Worm (Caenorhabditis elegans): ENCODE data around the gene D1086.12.

D1086.12 gene

DNA sequence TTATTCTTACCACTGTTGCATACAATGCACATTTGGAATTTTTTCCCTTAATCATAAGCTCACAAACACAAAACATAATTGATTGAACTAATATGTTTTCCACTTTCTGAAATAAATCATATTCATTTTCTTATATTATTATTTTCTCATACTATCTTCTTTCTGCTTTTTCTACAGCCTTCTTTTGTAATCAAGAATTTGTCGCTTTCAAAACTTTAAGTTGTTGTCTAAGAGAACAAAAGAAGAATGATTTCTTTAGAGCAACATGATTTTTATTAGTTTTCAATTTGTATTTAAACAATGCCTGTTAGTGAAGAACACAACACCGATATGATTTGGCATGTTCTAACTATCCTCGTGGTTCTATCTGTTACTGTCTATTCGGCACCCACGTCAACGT, 17.0 kb upstream of the D1086.12 start, which contains the start of gene D1086.7:
Gene D1086.7 (plus strand): TSS at position 301 of the 400 bp plus-strand sequence.
- TF ChIP-seq ceh-28 (tag; optimal IDR thresholded peaks at IDR 0.05) = no peak
- TF ChIP-seq ztf-4 (tag; optimal IDR thresholded peaks at IDR 0.05) = no peak
- TF ChIP-seq elt-1 (tag; optimal IDR thresholded peaks at IDR 0.05) = no peak
- no peak for TF ChIP-seq fkh-10 (GFP tag; optimal IDR thresholded peaks at IDR 0.05)
- TF ChIP-seq ceh-82 (tag; optimal IDR thresholded peaks at IDR 0.05) = no peak
- no peak for TF ChIP-seq snpc-4 (tag; optimal IDR thresholded peaks at IDR 0.05)
- TF ChIP-seq tbx-2 (tag; optimal IDR thresholded peaks at IDR 0.05) = no peak
- TF ChIP-seq nhr-76 (tag; optimal IDR thresholded peaks at IDR 0.05) = no peak
- TF ChIP-seq nhr-11 (tag; optimal IDR thresholded peaks at IDR 0.05) = no peak

- no peak for TF ChIP-seq fkh-2 (tag; optimal IDR thresholded peaks at IDR 0.05)
Observed at ce11 chrV:14085589-14085988, 15.4 kb upstream of the D1086.12 start, which contains the start of gene D1086.18. Gene D1086.18 (plus strand): TSS chrV:14085889.

- TF ChIP-seq pha-4 (tag; optimal IDR thresholded peaks at IDR 0.05) (no peak), mdl-1 (tag; optimal IDR thresholded peaks at IDR 0.05) (no peak), jun-1 (tag; optimal IDR thresholded peaks at IDR 0.05) (no peak), nhr-237 (tag; optimal IDR thresholded peaks at IDR 0.05) (no peak), lin-39 (tag; optimal IDR thresholded peaks at IDR 0.05) (no peak), nhr-23 (tag; optimal IDR thresholded peaks at IDR 0.05) (no peak), eor-1 (tag; optimal IDR thresholded peaks at IDR 0.05) (no peak), mml-1 (tag; optimal IDR thresholded peaks at IDR 0.05) (no peak)
Observed at ce11 chrV:14088051-14088450, 12.9 kb upstream of the D1086.12 start, which contains the start of gene D1086.19. Gene D1086.19 (plus strand): TSS chrV:14088351.

- no peak for TF ChIP-seq ceh-9 (tag; optimal IDR thresholded peaks at IDR 0.05)
Observed at ce11 chrV:14090309-14090967, 10.5 kb upstream of the D1086.12 start, which contains the start of the genes D1086.5 and him-5. Gene D1086.5 (minus strand): TSS chrV:14090359. Gene him-5 (plus strand): TSS chrV:14090426.

DNA sequence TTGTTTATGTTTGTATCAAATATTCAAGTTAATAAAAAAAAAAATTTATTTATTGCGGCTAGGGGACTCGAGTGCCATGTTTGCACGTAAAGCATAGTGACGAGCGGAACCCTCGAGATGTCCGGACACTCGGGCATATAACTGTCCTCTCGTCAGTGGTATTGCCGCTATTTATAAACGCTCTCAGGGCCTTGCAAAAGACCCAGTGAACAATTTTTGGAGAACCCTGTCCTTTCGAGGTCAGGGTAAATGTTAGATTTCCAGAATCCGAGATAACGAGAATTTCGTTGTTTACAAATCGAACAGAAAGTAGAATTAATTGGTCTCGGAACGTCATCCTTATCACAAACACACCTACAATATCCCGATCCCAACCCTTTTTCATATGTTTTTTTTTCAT, 8.6 kb upstream of the D1086.12 start, which contains the start of gene D1086.3:
Gene D1086.3 (plus strand): TSS at position 390 of the 400 bp plus-strand sequence.
- TF ChIP-seq ama-1 (optimal IDR thresholded peaks at IDR 0.05) (peak; percentile 90), R02D3.7 (tag; optimal IDR thresholded peaks at IDR 0.05) (peak; percentile 20), ceh-16 (tag; optimal IDR thresholded peaks at IDR 0.05) (no peak), snpc-4 (tag; optimal IDR thresholded peaks at IDR 0.05) (peak; percentile 97), nhr-25 (tag; optimal IDR thresholded peaks at IDR 0.05) (peak; percentile 54), ztf-11 (tag; optimal IDR thresholded peaks at IDR 0.05) (no peak), nhr-67 (tag; optimal IDR thresholded peaks at IDR 0.05) (no peak), elt-2 (tag; optimal IDR thresholded peaks at IDR 0.05) (peak; percentile 12), nfya-1 (tag; optimal IDR thresholded peaks at IDR 0.05; ENCODE audit: insufficient read depth) (peak; percentile 29), nhr-28 (tag; optimal IDR thresholded peaks at IDR 0.05) (no peak), hmg-11 (tag; optimal IDR thresholded peaks at IDR 0.05) (no peak), pqm-1 (tag; optimal IDR thresholded peaks at IDR 0.05) (peak; percentile 67), nhr-43 (tag; optimal IDR thresholded peaks at IDR 0.05; ENCODE audit: poor library complexity, severe bottlenecking) (peak; percentile 59), lin-15B (tag; optimal IDR thresholded peaks at IDR 0.05) (peak; percentile 8)

DNA sequence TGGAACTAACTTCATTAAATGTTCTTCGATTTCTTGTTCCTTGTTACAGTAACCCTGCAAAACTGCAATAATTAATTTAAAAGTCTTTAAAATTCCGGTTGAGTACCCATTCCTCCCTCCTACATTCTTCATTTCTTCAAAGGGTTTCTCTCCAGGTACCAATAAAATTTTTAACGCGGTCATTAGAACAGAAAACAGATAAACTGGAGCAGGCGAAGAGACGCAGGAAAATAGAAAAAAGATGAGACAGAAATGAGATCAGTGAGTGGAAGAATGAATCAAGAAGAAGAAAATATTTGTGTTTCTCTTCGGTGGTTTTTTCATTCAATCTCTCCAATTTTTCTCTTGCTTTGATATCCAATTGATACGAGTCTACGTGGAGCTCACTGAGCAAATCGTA, 7.2 kb upstream of the D1086.12 start, which contains the start of gene D1086.8:
Gene D1086.8 (plus strand): TSS at position 301 of the 400 bp plus-strand sequence.
- TF ChIP-seq egl-5 (tag; optimal IDR thresholded peaks at IDR 0.05) (peak; percentile 44), nhr-23 (tag; optimal IDR thresholded peaks at IDR 0.05) (no peak), nfya-1 (tag; optimal IDR thresholded peaks at IDR 0.05; ENCODE audit: insufficient read depth) (peak; percentile 8)

All from whole organism, L3 larva.